Fruit fly (Drosophila melanogaster): ENCODE data around the gene gny.
A peak's percentile ranks its signal among the peaks of the same experiment; 100 is the strongest.

Gene gny

dm6 chr2L:10353871-10354270, 26.0 kb upstream of the gny start, which contains the start of gene CG34367:
Gene CG34367, minus strand, starts transcription at chr2L:10353905.
- no peak for TF ChIP-seq Side (GFP tag; optimal IDR thresholded peaks at IDR 0.05)
- peak; percentile 67; the same call in 1 of the 2 replicates for TF ChIP-seq seq (GFP tag; IDR thresholded peaks at IDR 0.05)
- peak; percentile 96 for TF ChIP-seq Nf-YB (GFP tag; optimal IDR thresholded peaks at IDR 0.05)
- peak; percentile 86 for TF ChIP-seq pros (GFP tag; optimal IDR thresholded peaks at IDR 0.05)
- TF ChIP-seq CG18011 (GFP tag; optimal IDR thresholded peaks at IDR 0.05), result no peak
- no peak for TF ChIP-seq Hmx (GFP tag; optimal IDR thresholded peaks at IDR 0.05)
- no peak for TF ChIP-seq CG2712 (tag; optimal IDR thresholded peaks at IDR 0.05)
- TF ChIP-seq Neu2 (GFP tag; optimal IDR thresholded peaks at IDR 0.05; ENCODE audit: borderline replicate concordance), result no peak
- TF ChIP-seq CG11456 (GFP tag; IDR thresholded peaks at IDR 0.05), result no peak
- no peak for TF ChIP-seq pita (GFP tag; optimal IDR thresholded peaks at IDR 0.05)
- no peak for TF ChIP-seq CG16863 (GFP tag; optimal IDR thresholded peaks at IDR 0.05)
- no peak for TF ChIP-seq CG43689 (GFP tag; IDR thresholded peaks at IDR 0.05)
- no peak for TF ChIP-seq CG17328 (GFP tag; IDR thresholded peaks at IDR 0.05)
- TF ChIP-seq tna (GFP tag; IDR thresholded peaks at IDR 0.05; ENCODE audit: partially characterized antibody), result no peak
- TF ChIP-seq CG14860 (GFP tag; IDR thresholded peaks at IDR 0.05; ENCODE audit: partially characterized antibody), result no peak
- no peak for TF ChIP-seq stc (GFP tag; IDR thresholded peaks at IDR 0.05)
- no peak for TF ChIP-seq CG8478 (optimal IDR thresholded peaks at IDR 0.05)
- no peak for TF ChIP-seq sqz (GFP tag; optimal IDR thresholded peaks at IDR 0.05)
- no peak for TF ChIP-seq bbx (GFP tag; IDR thresholded peaks at IDR 0.05; ENCODE audit: partially characterized antibody)
- peak; percentile 45 to 50 for TF ChIP-seq Trl (optimal IDR thresholded peaks at IDR 0.05)
- TF ChIP-seq Trl (GFP tag; optimal IDR thresholded peaks at IDR 0.05), result no peak
- TF ChIP-seq CG2116 (GFP tag; optimal IDR thresholded peaks at IDR 0.05), result no peak
- no peak for TF ChIP-seq ssp (GFP tag; IDR thresholded peaks at IDR 0.05)
- peak; percentile 97 for TF ChIP-seq Nf-YC (tag; optimal IDR thresholded peaks at IDR 0.05)

DNA sequence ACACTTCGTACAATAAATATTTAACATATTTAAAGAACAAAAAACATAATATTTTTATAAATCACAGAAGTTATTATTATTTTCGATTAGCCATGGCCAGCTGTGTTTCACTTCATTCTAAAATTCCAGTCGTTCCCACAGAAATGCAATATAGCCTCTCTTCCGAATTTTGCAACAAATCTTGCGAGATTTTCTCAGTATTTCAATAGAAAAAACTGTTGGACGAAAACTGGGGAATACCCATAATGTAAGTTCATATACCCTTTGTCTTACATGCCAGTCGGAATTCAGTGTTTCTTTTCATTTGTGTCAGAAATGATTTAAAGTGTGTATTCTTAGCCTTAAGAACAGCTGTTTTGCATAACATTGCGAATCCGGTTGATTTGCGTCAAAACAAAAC, 23.4 kb upstream of the gny start, which contains the start of the genes CtsL4 and ClpP:
Gene CtsL4, minus strand, starts transcription at position 90 of the 400 bp plus-strand sequence.
Gene ClpP, plus strand, starts transcription at position 288 of the 400 bp plus-strand sequence.
- peak; percentile 35; the same call in 1 of the 3 replicates for TF ChIP-seq CG11456 (GFP tag; IDR thresholded peaks at IDR 0.05)
- TF ChIP-seq NfI (GFP tag; optimal IDR thresholded peaks at IDR 0.05), result peak; percentile 18
- TF ChIP-seq CrebB (tag; optimal IDR thresholded peaks at IDR 0.05), result no peak
- TF ChIP-seq Myb (GFP tag; optimal IDR thresholded peaks at IDR 0.05), result peak; percentile 15
- TF ChIP-seq CG7786 (GFP tag; optimal IDR thresholded peaks at IDR 0.05), result peak; percentile 11
- TF ChIP-seq CG11723 (GFP tag; optimal IDR thresholded peaks at IDR 0.05), result peak; percentile 99
- peak; percentile 50 for TF ChIP-seq CG13424 (tag; optimal IDR thresholded peaks at IDR 0.05)
- peak; percentile 60 for TF ChIP-seq phol (tag; optimal IDR thresholded peaks at IDR 0.05)
- TF ChIP-seq CG13296 (GFP tag; optimal IDR thresholded peaks at IDR 0.05), result peak; percentile 40
- TF ChIP-seq Hr51 (GFP tag; optimal IDR thresholded peaks at IDR 0.05), result peak in 1 of 2 experiments; percentile 2
- no peak; the same call in 2 of the 3 replicates for TF ChIP-seq croc (GFP tag; conservative IDR thresholded peaks at IDR 0.05)
- TF ChIP-seq Camta (GFP tag; optimal IDR thresholded peaks at IDR 0.05), result peak; percentile 4
- peak; percentile 76 for TF ChIP-seq slbo (GFP tag; IDR thresholded peaks at IDR 0.05)
- peak; percentile 25; the same call in 1 of the 3 replicates for TF ChIP-seq zfh1 (GFP tag; IDR thresholded peaks at IDR 0.05)
- TF ChIP-seq BEAF-32 (GFP tag; optimal IDR thresholded peaks at IDR 0.05), result peak; percentile 31
- 0 out of 2 replicates have a peak, but pooled peaks have one; percentile 35 for TF ChIP-seq Atf6 (GFP tag; IDR thresholded peaks at IDR 0.05)
- peak; percentile 34 for TF ChIP-seq CG9817 (tag; optimal IDR thresholded peaks at IDR 0.05)
- peak; percentile 71 for TF ChIP-seq Xbp1 (GFP tag; optimal IDR thresholded peaks at IDR 0.05)
- TF ChIP-seq CG13287 (GFP tag; IDR thresholded peaks at IDR 0.05; ENCODE audit: partially characterized antibody), result peak; percentile 33; the same call in 1 of the 2 replicates
- TF ChIP-seq CG17912 (GFP tag; optimal IDR thresholded peaks at IDR 0.05), result peak; percentile 23
- TF ChIP-seq CG10267 (tag; optimal IDR thresholded peaks at IDR 0.05), result peak; percentile 32
- no peak for TF ChIP-seq CG10147 (GFP tag; optimal IDR thresholded peaks at IDR 0.05)
- TF ChIP-seq chif (GFP tag; optimal IDR thresholded peaks at IDR 0.05), result peak in 1 of 2 experiments; percentile 39
- TF ChIP-seq Pdp1 (GFP tag; optimal IDR thresholded peaks at IDR 0.05), result peak; percentile 29 to 97
- TF ChIP-seq CG18262 (tag; optimal IDR thresholded peaks at IDR 0.05), result peak; percentile 57
- peak; percentile 35 for TF ChIP-seq gfzf (GFP tag; optimal IDR thresholded peaks at IDR 0.05)
- TF ChIP-seq sc (optimal IDR thresholded peaks at IDR 0.05), result no peak
- TF ChIP-seq sc (GFP tag; optimal IDR thresholded peaks at IDR 0.05), result peak; percentile 2
